Worm (Caenorhabditis elegans) whole organism, L4 larva: Measurements from ENCODE around the gene C10C5.7.

ENCODE experiments used
- D1046.2 ChIP-seq: fragments of 200-800 bp; sonication (Bioruptor generic); IDR thresholded peaks from 2 replicates; pipeline ENCODE4 v1.3.6; 2022; ENCODE audit warnings: missing genetic modification characterization, missing compliant biosample characterization
- Y48G9A.11 ChIP-seq: fragments of 200-800 bp; sonication (Bioruptor generic); IDR thresholded peaks from 2 replicates; pipeline ENCODE4 v1.3.6; 2022; ENCODE audit warnings: missing genetic modification reagents, missing genetic modification characterization, missing compliant biosample characterization
- Y5F2A.4 ChIP-seq: fragments of 200-800 bp; sonication (Bioruptor generic); optimal IDR thresholded peaks from 2 replicates; lab custom pipeline; 2018; ENCODE audit warnings: mild to moderate bottlenecking, missing genetic modification characterization, missing compliant biosample characterization
- aha-1 ChIP-seq: fragments of 150-350 bp; peaks from one replicate; lab custom pipeline; 2014; ENCODE audit warnings: missing biosample characterization, missing genetic modification characterization
- aly-2 ChIP-seq: sonication (generic microtip); optimal IDR thresholded peaks from 2 replicates; lab custom pipeline; 2018; ENCODE audit warnings: missing biosample characterization, missing genetic modification characterization
- ama-1 ChIP-seq: fragments of 150-350 bp; optimal IDR thresholded peaks from 2 replicates; lab custom pipeline; 2014; ENCODE audit warnings: inconsistent platforms, mixed read lengths
- ceh-32 ChIP-seq: sonication (generic microtip); optimal IDR thresholded peaks from 2 replicates; lab custom pipeline; 2016; ENCODE audit warnings: mild to moderate bottlenecking, missing genetic modification characterization, missing compliant biosample characterization; ENCODE audit not compliant: poor library complexity
- ces-1 ChIP-seq: fragments of 150-350 bp; sonication (generic microtip); optimal IDR thresholded peaks from 4 replicates; lab custom pipeline; 2014; ENCODE audit warnings: missing biosample characterization, missing genetic modification reagents, missing genetic modification characterization
- ctbp-1 ChIP-seq: fragments of 200-800 bp; sonication (Bioruptor generic); IDR thresholded peaks from 2 replicates; pipeline ENCODE4 v1.3.6; 2022; ENCODE audit warnings: missing genetic modification reagents, missing genetic modification characterization, missing compliant biosample characterization
- daf-12 ChIP-seq: fragments of 150-350 bp; optimal IDR thresholded peaks from 2 replicates; lab custom pipeline; 2014; ENCODE audit warnings: missing biosample characterization, missing genetic modification reagents, missing genetic modification characterization
- daf-16 ChIP-seq, 3 experiments: sonication (generic microtip); optimal IDR thresholded peaks; 2 replicates each; lab custom pipeline; 2016 to 2017; ENCODE audit warnings: missing genetic modification characterization in 3 of 3, missing genetic modification reagents in 3 of 3, mild to moderate bottlenecking in 2 of 3, missing compliant biosample characterization in 2 of 3, missing biosample characterization in 1 of 3, moderate library complexity in 1 of 3
- dmd-6 ChIP-seq: fragments of 200-800 bp; sonication (Bioruptor generic); IDR thresholded peaks from 2 replicates; pipeline ENCODE4 v1.3.6; 2022; ENCODE audit warnings: missing genetic modification reagents, missing genetic modification characterization, missing compliant biosample characterization
- duxl-1 ChIP-seq: sonication (generic microtip); optimal IDR thresholded peaks from 2 replicates; lab custom pipeline; 2016; ENCODE audit warnings: mild to moderate bottlenecking, missing genetic modification characterization, moderate library complexity, missing compliant biosample characterization; ENCODE audit not compliant: poor library complexity
- dve-1 ChIP-seq: sonication (generic microtip); optimal IDR thresholded peaks from 2 replicates; lab custom pipeline; 2017; ENCODE audit warnings: antibody characterized with exemption, mild to moderate bottlenecking, missing genetic modification characterization, missing compliant biosample characterization; ENCODE audit not compliant: insufficient read depth
- egl-27 ChIP-seq: sonication (generic microtip); optimal IDR thresholded peaks from 3 replicates; lab custom pipeline; 2017; ENCODE audit warnings: missing biosample characterization, missing genetic modification reagents, missing genetic modification characterization
- lin-1 ChIP-seq: fragments of 200-800 bp; sonication (Bioruptor generic); IDR thresholded peaks from 2 replicates; pipeline ENCODE4 v1.3.6; 2022; ENCODE audit warnings: missing genetic modification reagents, missing genetic modification characterization, missing compliant biosample characterization
- lin-15B ChIP-seq: fragments of 150-350 bp; sonication (generic microtip); optimal IDR thresholded peaks from 3 replicates; lab custom pipeline; 2014; ENCODE audit warnings: missing biosample characterization, missing genetic modification characterization
- lin-38 ChIP-seq: fragments of 200-800 bp; sonication (Bioruptor generic); IDR thresholded peaks from 2 replicates; pipeline ENCODE4 v1.3.6; 2022; ENCODE audit warnings: missing genetic modification reagents, missing genetic modification characterization, missing compliant biosample characterization
- lin-39 ChIP-seq: fragments of 150-350 bp; optimal IDR thresholded peaks from 2 replicates; lab custom pipeline; 2014; ENCODE audit warnings: missing biosample characterization, missing genetic modification reagents, missing genetic modification characterization
- lir-3 ChIP-seq: sonication (generic microtip); optimal IDR thresholded peaks from 2 replicates; lab custom pipeline; 2016; ENCODE audit warnings: mild to moderate bottlenecking, missing genetic modification characterization, missing compliant biosample characterization
- lsy-2 ChIP-seq, 2 experiments: fragments of 150-350 bp in 1 of 2; sonication (generic microtip) in 1 of 2; optimal IDR thresholded peaks; 2 replicates each; lab custom pipeline; 2014 to 2017; ENCODE audit warnings: missing biosample characterization in 2 of 2, missing genetic modification characterization in 2 of 2
- mdl-1 ChIP-seq, 2 experiments: fragments of 150-350 bp in 1 of 2; sonication (generic microtip) in 1 of 2; optimal IDR thresholded peaks; 2 replicates each; lab custom pipeline; 2014 to 2017; ENCODE audit warnings: missing biosample characterization in 2 of 2, missing genetic modification characterization in 2 of 2
- mep-1 ChIP-seq: fragments of 150-350 bp; sonication (generic microtip); optimal IDR thresholded peaks from 3 replicates; lab custom pipeline; 2014; ENCODE audit warnings: missing biosample characterization, missing genetic modification characterization
- mxl-2 ChIP-seq: fragments of 200-800 bp; sonication (Bioruptor generic); conservative IDR thresholded peaks from 2 replicates; pipeline ENCODE4 v1.3.6; 2022; ENCODE audit warnings: missing genetic modification reagents, missing genetic modification characterization, missing compliant biosample characterization
- nhr-28 ChIP-seq: fragments of 150-350 bp; optimal IDR thresholded peaks from 2 replicates; lab custom pipeline; 2014; ENCODE audit warnings: missing biosample characterization, missing genetic modification characterization
- nhr-42 ChIP-seq: fragments of 200-800 bp; sonication (Bioruptor generic); IDR thresholded peaks from 2 replicates; pipeline ENCODE4 v1.3.6; 2022; ENCODE audit warnings: missing genetic modification characterization, missing compliant biosample characterization
- nhr-48 ChIP-seq: sonication (generic microtip); optimal IDR thresholded peaks from 2 replicates; lab custom pipeline; 2016; ENCODE audit warnings: mild to moderate bottlenecking, missing genetic modification characterization, missing compliant biosample characterization
- nhr-76 ChIP-seq: fragments of 150-350 bp; optimal IDR thresholded peaks from 2 replicates; lab custom pipeline; 2014; ENCODE audit warnings: missing biosample characterization, missing genetic modification characterization
- php-3 ChIP-seq: fragments of 200-800 bp; sonication (Bioruptor generic); IDR thresholded peaks from 2 replicates; pipeline ENCODE4 v1.3.6; 2022; ENCODE audit warnings: missing genetic modification reagents, missing genetic modification characterization, missing compliant biosample characterization
- pqm-1 ChIP-seq: sonication (generic microtip); optimal IDR thresholded peaks from 2 replicates; lab custom pipeline; 2017; ENCODE audit warnings: missing biosample characterization, missing genetic modification characterization
- spr-3 ChIP-seq: fragments of 200-800 bp; sonication (Bioruptor generic); optimal IDR thresholded peaks from 2 replicates; lab custom pipeline; 2018; ENCODE audit warnings: mild to moderate bottlenecking, missing genetic modification characterization, missing compliant biosample characterization
- tag-97 ChIP-seq: fragments of 200-800 bp; sonication (Bioruptor generic); IDR thresholded peaks from 2 replicates; pipeline ENCODE4 v1.3.6; 2022; ENCODE audit warnings: missing genetic modification characterization, missing compliant biosample characterization
- tra-1 ChIP-seq: fragments of 200-800 bp; sonication (Bioruptor generic); IDR thresholded peaks from 2 replicates; pipeline ENCODE4 v1.3.6; 2022; ENCODE audit warnings: missing genetic modification reagents, missing genetic modification characterization, missing compliant biosample characterization
- unc-130 ChIP-seq: sonication (generic microtip); optimal IDR thresholded peaks from 2 replicates; lab custom pipeline; 2016; ENCODE audit warnings: missing genetic modification reagents, missing genetic modification characterization, missing compliant biosample characterization
- zip-11 ChIP-seq: fragments of 200-800 bp; sonication (Bioruptor generic); IDR thresholded peaks from 2 replicates; pipeline ENCODE4 v1.3.6; 2022; ENCODE audit warnings: missing genetic modification characterization, missing compliant biosample characterization
- zip-2 ChIP-seq: fragments of 150-350 bp; optimal IDR thresholded peaks from 2 replicates; lab custom pipeline; 2014; ENCODE audit warnings: missing biosample characterization, missing genetic modification characterization

The C10C5.7 gene

DNA sequence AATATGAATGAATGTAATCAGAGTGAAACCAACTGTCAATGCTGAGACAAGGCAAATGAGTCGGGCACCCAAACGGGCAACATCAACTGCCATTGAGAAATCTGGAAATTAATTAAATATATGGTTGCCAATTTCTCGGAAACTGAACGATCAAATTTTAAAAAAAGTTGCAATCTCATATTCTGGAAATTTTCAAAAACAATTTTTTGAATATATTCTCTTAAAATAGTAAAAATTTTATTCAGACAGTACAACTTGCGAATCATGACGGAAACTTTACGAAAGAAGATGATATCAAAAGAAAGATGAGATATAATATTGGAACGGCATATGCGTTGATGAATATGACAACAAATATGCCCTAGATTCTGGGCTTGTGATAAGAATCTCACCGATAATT lies 11.2 kb downstream of the C10C5.7 start, which contains the start of gene col-121:
TSS of gene col-121 (minus strand) at position 101 of the 400 bp plus-strand sequence.
- no peak for TF ChIP-seq lin-38
- TF ChIP-seq aly-2, result no peak
- TF ChIP-seq tag-97 (GFP tag; lab: Robert Waterston, UW), result no peak
- TF ChIP-seq egl-27 (tag; lab: Kevin White, UChicago), result no peak
- TF ChIP-seq nhr-42 (GFP tag; lab: Robert Waterston, UW), result no peak
- no peak for TF ChIP-seq D1046.2 (GFP tag; lab: Robert Waterston, UW)
- TF ChIP-seq ctbp-1 (GFP tag; lab: Robert Waterston, UW), result no peak
- no peak for TF ChIP-seq ceh-32
- TF ChIP-seq mdl-1 (tag; optimal IDR thresholded peaks at IDR 0.05; lab: Kevin White, UChicago), result no peak
- TF ChIP-seq lir-3 (tag; lab: Kevin White, UChicago), result no peak
- no peak for TF ChIP-seq unc-130
- no peak for TF ChIP-seq nhr-48
- no peak for TF ChIP-seq lin-15B (tag; lab: Kevin White, UChicago)
- TF ChIP-seq lin-39 (tag; lab: Kevin White, UChicago), result no peak
- TF ChIP-seq daf-12 (tag; lab: Kevin White, UChicago), result no peak
- TF ChIP-seq nhr-28 (tag; lab: Kevin White, UChicago), result no peak
- no peak for TF ChIP-seq lsy-2 (tag; optimal IDR thresholded peaks at IDR 0.05; lab: Kevin White, UChicago)
- no peak for TF ChIP-seq zip-2 (tag; lab: Kevin White, UChicago)
- no peak for TF ChIP-seq mep-1 (tag; lab: Kevin White, UChicago)

DNA sequence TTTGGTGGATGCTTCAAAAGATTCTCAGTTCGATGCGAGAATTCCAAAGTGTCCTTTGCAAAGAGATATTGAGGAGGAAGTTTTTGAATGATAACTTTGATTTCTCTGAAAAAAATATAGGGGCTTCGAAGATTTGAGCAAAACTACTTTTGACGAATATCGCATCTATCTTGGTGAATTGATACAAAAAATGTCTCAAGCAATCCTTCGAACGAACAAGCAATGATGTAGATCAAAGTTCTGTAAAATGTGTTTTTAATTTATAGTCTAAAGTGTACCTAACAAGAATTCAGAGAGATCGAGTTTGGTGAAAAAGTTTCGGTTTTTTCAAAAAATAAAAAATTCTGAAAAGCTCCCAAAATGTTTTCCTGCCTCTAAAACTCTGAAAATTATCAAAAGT lies 12.4 kb downstream of the C10C5.7 start, which contains the start of gene F56D5.3:
TSS of gene F56D5.3 (plus strand) at position 301 of the 400 bp plus-strand sequence.
- TF ChIP-seq mdl-1 (tag; optimal IDR thresholded peaks at IDR 0.05; lab: Kevin White, UChicago) (no peak), zip-11 (GFP tag; lab: Robert Waterston, UW) (no peak), mxl-2 (no peak), Y48G9A.11 (GFP tag; lab: Robert Waterston, UW) (no peak), daf-16 (GFP tag; optimal IDR thresholded peaks at IDR 0.05; lab: Kevin White, UChicago) (no peak), daf-16 (tag; optimal IDR thresholded peaks at IDR 0.05; lab: Kevin White, UChicago) (no peak), spr-3 (GFP tag; lab: Kevin White, UChicago) (no peak), lir-3 (tag; lab: Kevin White, UChicago) (no peak), nhr-76 (no peak)

DNA sequence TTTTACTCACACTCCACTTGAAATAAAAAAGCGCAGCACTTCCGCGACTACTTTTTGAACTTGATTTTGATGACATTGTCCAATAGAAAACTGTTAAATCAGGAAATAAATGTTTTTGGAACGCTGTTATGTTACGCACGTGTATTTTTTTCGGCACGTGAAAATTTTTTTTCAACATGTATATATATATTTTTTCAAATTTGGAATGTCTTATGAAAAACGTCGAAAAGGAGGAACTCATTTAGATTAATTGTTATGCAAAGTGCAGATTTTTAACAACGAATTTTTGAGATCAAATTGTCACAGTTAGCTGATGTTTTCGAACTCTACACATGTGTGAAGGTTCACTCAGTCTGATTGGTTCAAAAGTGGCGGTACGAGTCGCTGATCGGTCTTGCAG lies 13.6 kb downstream of the C10C5.7 start, which contains the start of gene F56D5.2:
TSS of gene F56D5.2 (minus strand) at position 101 of the 400 bp plus-strand sequence.
- no peak for TF ChIP-seq Y5F2A.4 (GFP tag; lab: Kevin White, UChicago)
- peak; percentile 66 for TF ChIP-seq aha-1 (tag; lab: Kevin White, UChicago)

DNA sequence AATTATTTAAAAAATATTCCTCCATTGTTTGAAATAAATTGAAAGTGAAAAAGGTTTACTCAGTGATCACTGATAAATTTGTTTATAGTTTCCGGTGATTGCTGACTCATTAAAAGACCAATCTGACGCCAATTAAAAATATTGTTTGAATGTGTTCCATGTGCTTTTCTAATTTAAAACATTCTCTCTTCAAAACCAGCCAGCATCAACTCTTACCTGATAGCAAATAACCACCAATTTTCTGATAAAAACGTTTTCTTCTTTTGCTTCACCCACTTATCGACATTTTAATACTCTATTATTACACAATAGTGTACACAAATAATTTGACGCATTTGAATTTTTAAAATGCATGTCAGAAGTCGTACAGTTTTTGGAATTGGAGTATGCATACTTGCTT lies 16.8 kb downstream of the C10C5.7 start, which contains the start of gene F56D5.6:
TSS of gene F56D5.6 (plus strand) at position 208 of the 400 bp plus-strand sequence.
- peak; percentile 78 for TF ChIP-seq nhr-28 (tag; lab: Kevin White, UChicago)
- no peak for TF ChIP-seq duxl-1
- peak; percentile 58 for TF ChIP-seq aha-1 (tag; lab: Kevin White, UChicago)
- no peak for TF ChIP-seq tra-1
- no peak for TF ChIP-seq ama-1
- TF ChIP-seq daf-16 (GFP tag; optimal IDR thresholded peaks at IDR 0.05; lab: Kevin White, UChicago), result no peak
- peak; percentile 88 for TF ChIP-seq daf-16 (tag; optimal IDR thresholded peaks at IDR 0.05; lab: Kevin White, UChicago)
- no peak for TF ChIP-seq ces-1
- TF ChIP-seq php-3 (GFP tag; lab: Robert Waterston, UW), result 0 out of 2 replicates have a peak, but pooled peaks have one; percentile 31
- peak; percentile 71 for TF ChIP-seq dve-1 (tag; lab: Kevin White, UChicago)
- TF ChIP-seq pqm-1 (tag; lab: Kevin White, UChicago), result peak; percentile 68
- 0 out of 2 replicates have a peak, but pooled peaks have one; percentile 27 for TF ChIP-seq lin-1 (GFP tag; lab: Robert Waterston, UW)
- peak; percentile 14; the same call in 1 of the 2 replicates for TF ChIP-seq dmd-6 (GFP tag; lab: Robert Waterston, UW)
